Worm (Caenorhabditis elegans): ENCODE measurements around the gene C16D2.3.

DNA sequence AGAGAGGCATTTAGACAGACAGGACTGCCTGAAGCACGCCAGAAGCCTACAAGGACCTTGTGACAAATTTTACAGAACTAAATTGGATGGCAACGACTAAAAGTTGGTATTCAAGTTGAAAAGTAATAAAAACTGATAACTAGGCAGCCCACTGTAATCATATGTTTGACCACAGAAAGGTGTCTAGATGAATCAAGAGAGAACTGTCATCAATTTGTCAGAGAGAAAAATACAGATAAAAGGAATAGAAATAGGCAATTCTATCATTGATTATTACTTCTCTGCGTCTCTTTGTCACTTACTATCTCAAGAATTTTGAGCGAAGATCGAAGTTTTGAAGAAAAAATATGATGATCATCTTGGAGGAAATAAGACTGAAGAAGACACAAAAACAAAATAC, 45.0 kb upstream of the C16D2.3 start:
- TF ChIP-seq unc-62 (GFP tag; optimal IDR thresholded peaks at IDR 0.05) (no peak), elt-3 (tag; optimal IDR thresholded peaks at IDR 0.05) (no peak), lin-39 (tag; optimal IDR thresholded peaks at IDR 0.05) (no peak), nhr-10 (tag; optimal IDR thresholded peaks at IDR 0.05) (no peak), alr-1 (tag; optimal IDR thresholded peaks at IDR 0.05) (no peak), ztf-11 (tag; optimal IDR thresholded peaks at IDR 0.05) (no peak), ZK546.5 (tag; optimal IDR thresholded peaks at IDR 0.05) (no peak), ceh-82 (tag; optimal IDR thresholded peaks at IDR 0.05) (no peak), nhr-77 (tag; optimal IDR thresholded peaks at IDR 0.05) (no peak), lin-13 (GFP tag; optimal IDR thresholded peaks at IDR 0.05) (no peak), elt-1 (tag; optimal IDR thresholded peaks at IDR 0.05) (no peak), Y55F3AM.14 (GFP tag; optimal IDR thresholded peaks at IDR 0.05) (no peak), ztf-4 (tag; optimal IDR thresholded peaks at IDR 0.05) (no peak), egl-27 (tag; optimal IDR thresholded peaks at IDR 0.05) (no peak)
